Worm (Caenorhabditis elegans) whole organism, dauer: Measurements from ENCODE around the gene T10B9.9.

ENCODE experiments used
- unc-62 ChIP-seq: sonication (generic microtip); optimal IDR thresholded peaks from 2 replicates; lab custom pipeline; 2017; ENCODE audit warnings: missing biosample characterization, missing genetic modification reagents, missing genetic modification characterization

The T10B9.9 gene

ce11 chrII:9729196-9729595, 46.5 kb downstream of the T10B9.9 start:
- no peak for TF ChIP-seq unc-62

DNA sequence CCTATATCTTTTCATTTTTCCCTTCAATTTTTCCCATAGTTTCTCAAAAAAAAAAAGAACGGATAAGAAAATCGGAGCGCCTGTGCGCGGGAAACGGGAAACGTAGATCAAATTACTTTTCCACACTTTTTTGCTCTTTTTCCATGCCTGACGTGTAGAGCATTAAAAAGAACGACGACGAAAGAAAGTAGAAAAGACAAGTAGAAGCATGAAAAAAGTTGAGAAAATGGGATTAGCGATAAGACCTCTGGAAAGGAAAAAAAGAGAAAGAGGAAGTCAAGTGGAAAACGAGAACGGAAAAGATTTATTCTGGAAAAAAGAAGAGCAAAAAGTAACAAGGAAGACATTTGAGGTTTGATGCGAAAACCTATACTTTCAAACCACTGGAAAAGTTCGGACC, 47.2 kb downstream of the T10B9.9 start:
- no peak for TF ChIP-seq unc-62

ce11 chrII:9727192-9727699, 48.4 kb downstream of the T10B9.9 start:
- no peak for TF ChIP-seq unc-62
